Worm (Caenorhabditis elegans): Measurements from ENCODE around the gene str-40.
"Not testable (repeated sequence)": the region's sequence is repeated elsewhere in the genome, so short reads cannot be mapped to it uniquely, and the experiment has no call there.

str-40 gene

ce11 chrV:3106785-3107184 lies 37.8 kb upstream of the str-40 start:
- TF ChIP-seq pha-4 (tag; optimal IDR thresholded peaks at IDR 0.05), result no peak
- TF ChIP-seq ham-2 (GFP tag; optimal IDR thresholded peaks at IDR 0.05), result no peak
- TF ChIP-seq nhr-2 (tag; optimal IDR thresholded peaks at IDR 0.05), result no peak
- no peak for TF ChIP-seq sptf-1 (tag; optimal IDR thresholded peaks at IDR 0.05)
- no peak for TF ChIP-seq zip-8 (tag; optimal IDR thresholded peaks at IDR 0.05)
- no peak for TF ChIP-seq tbx-8 (GFP tag; optimal IDR thresholded peaks at IDR 0.05)
- TF ChIP-seq hlh-1 (tag; optimal IDR thresholded peaks at IDR 0.05), result no peak
- TF ChIP-seq ztf-11 (tag; optimal IDR thresholded peaks at IDR 0.05), result no peak

ce11 chrV:3105810-3106209 lies 36.8 kb upstream of the str-40 start, which contains the start of gene str-69:
str-69 (minus strand) TSS chrV:3105910.
- TF ChIP-seq ham-2 (GFP tag; optimal IDR thresholded peaks at IDR 0.05) (no peak), zip-8 (tag; optimal IDR thresholded peaks at IDR 0.05) (no peak), sptf-1 (tag; optimal IDR thresholded peaks at IDR 0.05) (no peak), flh-1 (GFP tag; optimal IDR thresholded peaks at IDR 0.05) (no peak), nhr-2 (tag; optimal IDR thresholded peaks at IDR 0.05) (no peak), nhr-28 (tag; optimal IDR thresholded peaks at IDR 0.05) (no peak), M03D4.4 (tag; optimal IDR thresholded peaks at IDR 0.05) (no peak), bed-3 (GFP tag; optimal IDR thresholded peaks at IDR 0.05) (no peak), blmp-1 (tag; optimal IDR thresholded peaks at IDR 0.05) (no peak), ceh-43 (GFP tag; optimal IDR thresholded peaks at IDR 0.05) (no peak), lsy-2 (tag; optimal IDR thresholded peaks at IDR 0.05) (no peak), nhr-12 (tag; optimal IDR thresholded peaks at IDR 0.05) (no peak), ztf-11 (tag; optimal IDR thresholded peaks at IDR 0.05) (no peak), sem-2 (GFP tag; optimal IDR thresholded peaks at IDR 0.05) (no peak), nhr-237 (tag; optimal IDR thresholded peaks at IDR 0.05) (no peak), elt-1 (tag; optimal IDR thresholded peaks at IDR 0.05; ENCODE audit: borderline replicate concordance, insufficient read depth) (no peak), drap-1 (GFP tag; optimal IDR thresholded peaks at IDR 0.05) (no peak), hlh-1 (tag; optimal IDR thresholded peaks at IDR 0.05) (no peak)

ce11 chrV:3104134-3104533 lies 35.1 kb upstream of the str-40 start, which contains the start of gene str-66:
str-66 (minus strand) TSS chrV:3104234.
- no peak for TF ChIP-seq unc-62 (GFP tag; optimal IDR thresholded peaks at IDR 0.05)
- no peak for TF ChIP-seq unc-120 (tag; optimal IDR thresholded peaks at IDR 0.05; ENCODE audit: poor library complexity, severe bottlenecking)
- no peak for TF ChIP-seq elt-3 (tag; optimal IDR thresholded peaks at IDR 0.05)
- TF ChIP-seq nhr-76 (tag; optimal IDR thresholded peaks at IDR 0.05), result no peak
- no peak for TF ChIP-seq blmp-1 (tag; optimal IDR thresholded peaks at IDR 0.05)
- no peak for TF ChIP-seq ces-1 (GFP tag; optimal IDR thresholded peaks at IDR 0.05)
- TF ChIP-seq ceh-39 (tag; optimal IDR thresholded peaks at IDR 0.05), result no peak
- TF ChIP-seq mep-1 (tag; optimal IDR thresholded peaks at IDR 0.05), result no peak
- no peak for TF ChIP-seq M03D4.4 (tag; optimal IDR thresholded peaks at IDR 0.05)
- TF ChIP-seq nhr-237 (tag; optimal IDR thresholded peaks at IDR 0.05), result no peak
- no peak for TF ChIP-seq ceh-83 (GFP tag; optimal IDR thresholded peaks at IDR 0.05)

- not testable (repeated sequence) for TF ChIP-seq snpc-4 (tag; optimal IDR thresholded peaks at IDR 0.05); ceh-43 (GFP tag; optimal IDR thresholded peaks at IDR 0.05); mab-5 (tag; optimal IDR thresholded peaks at IDR 0.05)
Observed at ce11 chrV:3102049-3102448, 33.0 kb upstream of the str-40 start, which contains the start of gene Y73C8C.4. Y73C8C.4 (minus strand) TSS chrV:3102149.

- TF ChIP-seq zip-8 (tag; optimal IDR thresholded peaks at IDR 0.05) (no peak), sem-2 (GFP tag; optimal IDR thresholded peaks at IDR 0.05) (no peak), nhr-12 (tag; optimal IDR thresholded peaks at IDR 0.05) (no peak), hlh-1 (tag; optimal IDR thresholded peaks at IDR 0.05) (no peak), flh-1 (GFP tag; optimal IDR thresholded peaks at IDR 0.05) (no peak), unc-62 (GFP tag; optimal IDR thresholded peaks at IDR 0.05) (no peak), lsy-2 (tag; optimal IDR thresholded peaks at IDR 0.05) (no peak), nhr-76 (tag; optimal IDR thresholded peaks at IDR 0.05) (no peak), mab-5 (tag; optimal IDR thresholded peaks at IDR 0.05) (no peak), blmp-1 (tag; optimal IDR thresholded peaks at IDR 0.05) (no peak), drap-1 (GFP tag; optimal IDR thresholded peaks at IDR 0.05) (no peak), M03D4.4 (tag; optimal IDR thresholded peaks at IDR 0.05) (no peak), ces-1 (GFP tag; optimal IDR thresholded peaks at IDR 0.05) (no peak), bed-3 (GFP tag; optimal IDR thresholded peaks at IDR 0.05) (no peak), mep-1 (tag; optimal IDR thresholded peaks at IDR 0.05) (no peak), tbx-8 (GFP tag; optimal IDR thresholded peaks at IDR 0.05) (no peak)
Observed at ce11 chrV:3100527-3100926, 31.5 kb upstream of the str-40 start.
